Fruit fly (Drosophila melanogaster) whole organism, wandering third instar larva: Measurements from ENCODE around the gene CG17855.

Experiments used
- Abd-B ChIP-seq: fragments of >200 bp; optimal IDR thresholded peaks from 2 replicates; lab custom pipeline; 2017; ENCODE audit warnings: missing biosample characterization, missing genetic modification characterization
- Dfd ChIP-seq: fragments of >200 bp; optimal IDR thresholded peaks from 2 replicates; lab custom pipeline; 2017; ENCODE audit warnings: missing biosample characterization, missing genetic modification characterization
- HLH106 ChIP-seq: fragments of 200-800 bp; optimal IDR thresholded peaks from 3 replicates; lab custom pipeline; 2019; ENCODE audit warnings: missing biosample characterization, mild to moderate bottlenecking, missing genetic modification characterization, moderate library complexity
- Hr78 ChIP-seq: fragments of >200 bp; optimal IDR thresholded peaks from 2 replicates; lab custom pipeline; 2017; ENCODE audit warnings: missing biosample characterization, missing genetic modification characterization
- Mio ChIP-seq: sonication (Bioruptor generic); optimal IDR thresholded peaks from 2 replicates; lab custom pipeline; 2016; ENCODE audit warnings: missing biosample characterization, missing genetic modification characterization
- Myc ChIP-seq: fragments of >200 bp; optimal IDR thresholded peaks from 2 replicates; lab custom pipeline; 2017
- dl ChIP-seq, 2 experiments: fragments of 175-275, 200-275 bp in 1 of 2; fragments of 200-275 bp in 1 of 2; sonication (Bioruptor generic); optimal IDR thresholded peaks; lab custom pipeline; 2018; ENCODE audit warnings: mild to moderate bottlenecking in 2 of 2, missing biosample characterization in 2 of 2, missing genetic modification characterization in 2 of 2, moderate library complexity in 2 of 2; ENCODE audit not compliant: partially characterized antibody in 2 of 2, insufficient read depth in 1 of 2
- dsf ChIP-seq: sonication (Bioruptor generic); optimal IDR thresholded peaks from 2 replicates; lab custom pipeline; 2016; ENCODE audit warnings: missing biosample characterization, missing genetic modification characterization, borderline replicate concordance
- fru ChIP-seq: fragments of 200-800 bp; sonication (Bioruptor generic); optimal IDR thresholded peaks from 3 replicates; lab custom pipeline; 2016; ENCODE audit warnings: missing biosample characterization, mild to moderate bottlenecking, missing genetic modification characterization
- lola ChIP-seq: fragments of >200 bp; optimal IDR thresholded peaks from 2 replicates; lab custom pipeline; 2017; ENCODE audit warnings: missing biosample characterization, missing genetic modification characterization

DNA sequence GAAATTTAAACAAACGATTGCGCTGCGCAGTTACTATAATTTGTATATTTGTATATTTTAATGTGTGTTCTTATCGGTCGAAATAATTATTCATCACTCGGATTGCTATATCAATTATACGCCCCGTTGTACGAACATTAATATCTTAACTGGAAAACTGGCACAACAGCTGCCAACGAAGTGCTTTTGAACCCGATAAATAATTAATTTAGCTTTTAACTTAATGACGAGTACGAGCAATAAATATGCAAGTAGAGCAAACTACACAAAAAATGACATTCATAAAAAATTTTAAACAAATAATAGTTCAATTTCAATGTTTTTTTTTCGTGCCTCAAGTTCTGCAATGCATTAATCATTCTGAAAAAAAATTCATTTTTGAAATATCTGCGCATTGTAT lies 39.9 kb upstream of the CG17855 start:
- no peak for TF ChIP-seq Myc (lab: Kevin White, UChicago)
- TF ChIP-seq dl (GFP tag; optimal IDR thresholded peaks at IDR 0.05; lab: Kevin White, UChicago; ENCODE audit: insufficient read depth in 1 of 2, partially characterized antibody in 2 of 2), result no peak
- no peak for TF ChIP-seq Dfd (GFP tag; lab: Kevin White, UChicago)
- TF ChIP-seq dsf (GFP tag; lab: Kevin White, UChicago), result no peak
- no peak for TF ChIP-seq fru (GFP tag; lab: Kevin White, UChicago)
- TF ChIP-seq Hr78 (GFP tag; lab: Kevin White, UChicago), result no peak
- no peak for TF ChIP-seq lola (GFP tag; lab: Kevin White, UChicago)
- no peak for TF ChIP-seq Mio (GFP tag; lab: Kevin White, UChicago)
- no peak for TF ChIP-seq HLH106 (tag; lab: Kevin White, UChicago)
- TF ChIP-seq Abd-B (GFP tag; lab: Kevin White, UChicago), result no peak
